Fruit fly (Drosophila melanogaster): ENCODE results near the gene ND-B14.5B.

The ND-B14.5B gene

DNA sequence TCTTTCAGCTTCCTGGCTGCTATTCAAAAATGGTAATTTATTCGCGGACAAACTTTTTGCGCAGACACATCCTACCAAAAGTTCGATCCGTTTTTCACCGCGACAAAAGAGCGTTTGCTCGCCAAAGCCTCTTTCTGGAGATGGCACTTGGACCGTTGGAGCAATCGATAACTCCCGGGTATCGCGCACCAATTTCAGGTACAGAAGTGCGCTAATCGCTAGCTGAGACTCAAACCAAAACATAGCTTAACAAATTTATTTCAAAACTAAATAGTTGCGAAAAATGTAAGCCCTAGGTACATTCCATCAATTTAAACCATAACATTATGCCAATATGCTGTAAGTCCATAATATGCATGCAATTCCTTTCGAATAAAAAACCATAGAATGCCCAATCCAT, 939 bp downstream of the ND-B14.5B start, which contains the start of gene toc (continued):
- TF ChIP-seq CG11085 (GFP tag; IDR thresholded peaks at IDR 0.05) (no peak), tll (GFP tag; optimal IDR thresholded peaks at IDR 0.05) (no peak), CG1024 (GFP tag; IDR thresholded peaks at IDR 0.05) (no peak), mld (GFP tag; IDR thresholded peaks at IDR 0.05; ENCODE audit: partially characterized antibody) (peak; percentile 89), knrl (GFP tag; IDR thresholded peaks at IDR 0.05; ENCODE audit: partially characterized antibody) (peak; percentile 84), HLH54F (GFP tag; optimal IDR thresholded peaks at IDR 0.05) (no peak), vvl (GFP tag; IDR thresholded peaks at IDR 0.05) (peak; percentile 67), usp (GFP tag; optimal IDR thresholded peaks at IDR 0.05) (no peak), en (GFP tag; optimal IDR thresholded peaks at IDR 0.05) (no peak), ERR (GFP tag; optimal IDR thresholded peaks at IDR 0.05) (no peak), gcm (GFP tag; optimal IDR thresholded peaks at IDR 0.05) (no peak), cwo (GFP tag; optimal IDR thresholded peaks at IDR 0.05) (no peak), ind (GFP tag; optimal IDR thresholded peaks at IDR 0.05) (no peak), CG9609 (GFP tag; optimal IDR thresholded peaks at IDR 0.05) (no peak), CG14667 (GFP tag; IDR thresholded peaks at IDR 0.05) (no peak), rib (GFP tag; IDR thresholded peaks at IDR 0.05) (no peak; the same call in 1 of the 2 replicates), Gug (GFP tag; IDR thresholded peaks at IDR 0.05) (no peak), HHEX (GFP tag; optimal IDR thresholded peaks at IDR 0.05) (no peak), CG2678 (tag; optimal IDR thresholded peaks at IDR 0.05) (no peak), CG2875 (GFP tag; optimal IDR thresholded peaks at IDR 0.05) (no peak), CG11093 (GFP tag; IDR thresholded peaks at IDR 0.05) (no peak), fd3F (GFP tag; optimal IDR thresholded peaks at IDR 0.05) (no peak), Mrtf (GFP tag; IDR thresholded peaks at IDR 0.05) (no peak), az2 (GFP tag; optimal IDR thresholded peaks at IDR 0.05) (no peak), Side (GFP tag; optimal IDR thresholded peaks at IDR 0.05) (no peak), gro (GFP tag; optimal IDR thresholded peaks at IDR 0.05) (peak; percentile 43), toy (GFP tag; IDR thresholded peaks at IDR 0.05) (no peak), CG17829 (tag; optimal IDR thresholded peaks at IDR 0.05) (no peak), CG10979 (tag; optimal IDR thresholded peaks at IDR 0.05) (no peak), pum (GFP tag; optimal IDR thresholded peaks at IDR 0.05) (no peak), row (GFP tag; IDR thresholded peaks at IDR 0.05) (peak; percentile 34; the same call in 1 of the 3 replicates), CG6254 (GFP tag; optimal IDR thresholded peaks at IDR 0.05) (no peak), dmrt11E (tag; optimal IDR thresholded peaks at IDR 0.05) (no peak), CG6813 (GFP tag; optimal IDR thresholded peaks at IDR 0.05) (no peak), Sox102F (GFP tag; optimal IDR thresholded peaks at IDR 0.05) (no peak), pros (GFP tag; optimal IDR thresholded peaks at IDR 0.05) (no peak), her (GFP tag; optimal IDR thresholded peaks at IDR 0.05) (peak; percentile 14), pb (GFP tag; optimal IDR thresholded peaks at IDR 0.05) (no peak), ato (GFP tag; IDR thresholded peaks at IDR 0.05; ENCODE audit: partially characterized antibody) (peak; percentile 79), bigmax (GFP tag; optimal IDR thresholded peaks at IDR 0.05) (no peak), tin (GFP tag; optimal IDR thresholded peaks at IDR 0.05) (no peak), chinmo (GFP tag; IDR thresholded peaks at IDR 0.05; ENCODE audit: partially characterized antibody) (peak; percentile 81; the same call in 1 of the 4 replicates), sens (GFP tag) (peak; percentile 72), CG15479 (GFP tag; optimal IDR thresholded peaks at IDR 0.05) (no peak), CG6683 (GFP tag; optimal IDR thresholded peaks at IDR 0.05) (no peak), org-1 (GFP tag; optimal IDR thresholded peaks at IDR 0.05) (no peak), CG7786 (GFP tag; optimal IDR thresholded peaks at IDR 0.05) (peak; percentile 8), CG4730 (GFP tag; IDR thresholded peaks at IDR 0.05) (no peak), gem (tag; optimal IDR thresholded peaks at IDR 0.05) (no peak), CG2129 (GFP tag; IDR thresholded peaks at IDR 0.05; ENCODE audit: partially characterized antibody) (peak; percentile 33; the same call in 1 of the 2 replicates), CG18619 (GFP tag; optimal IDR thresholded peaks at IDR 0.05) (no peak)

All from whole organism, embryonic.